Worm (Caenorhabditis elegans): ENCODE measurements around the gene K02E2.1.
A peak's percentile ranks its signal among the peaks of the same experiment; 100 is the strongest.
"Not testable (repeated sequence)": the region's sequence is repeated elsewhere in the genome, so short reads cannot be mapped to it uniquely, and the experiment has no call there.

Gene K02E2.1

DNA sequence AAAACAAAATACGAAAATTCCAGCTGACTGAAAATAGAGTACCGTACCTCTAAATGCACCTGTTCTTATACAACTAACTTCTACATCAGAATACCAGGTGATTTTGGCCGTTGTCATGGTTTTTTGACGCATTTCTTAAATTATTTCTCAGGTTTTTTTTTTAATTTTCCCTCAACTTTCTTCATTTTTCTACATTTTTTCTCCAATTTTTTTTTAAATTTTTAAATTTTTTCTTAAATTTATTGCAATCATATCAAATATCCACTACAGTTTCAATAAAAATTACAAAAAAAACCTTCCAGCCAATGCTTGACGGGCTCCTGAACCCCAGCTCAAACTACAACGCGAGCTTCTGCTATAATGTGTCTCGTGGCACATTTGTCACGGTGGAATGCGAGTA lies at the start of gene K02E2.1:
Gene K02E2.1, plus strand, starts transcription at position 301 of the 400 bp plus-strand sequence.
- no peak for TF ChIP-seq hlh-30 (tag; optimal IDR thresholded peaks at IDR 0.05; ENCODE audit: insufficient read depth)
- no peak for TF ChIP-seq F49E8.2 (tag; optimal IDR thresholded peaks at IDR 0.05; ENCODE audit: borderline replicate concordance)
- TF ChIP-seq mxl-3 (GFP tag; optimal IDR thresholded peaks at IDR 0.05) = no peak
- no peak for TF ChIP-seq egl-27 (tag; optimal IDR thresholded peaks at IDR 0.05)
- TF ChIP-seq pqm-1 (tag; optimal IDR thresholded peaks at IDR 0.05) = no peak
- TF ChIP-seq nhr-25 (tag; optimal IDR thresholded peaks at IDR 0.05; ENCODE audit: borderline replicate concordance, insufficient read depth) = no peak
- TF ChIP-seq nhr-102 (tag; optimal IDR thresholded peaks at IDR 0.05) = no peak
- no peak for TF ChIP-seq jun-1 (tag; optimal IDR thresholded peaks at IDR 0.05)
- no peak for TF ChIP-seq zag-1 (tag; optimal IDR thresholded peaks at IDR 0.05)
- no peak for TF ChIP-seq aha-1 (tag)
- no peak for TF ChIP-seq zfp-3 (GFP tag; conservative IDR thresholded peaks at IDR 0.05)
- no peak for TF ChIP-seq egl-43 (GFP tag; IDR thresholded peaks at IDR 0.05)
- TF ChIP-seq dmd-8 (GFP tag; IDR thresholded peaks at IDR 0.05) = no peak
- no peak for TF ChIP-seq lim-7 (GFP tag; IDR thresholded peaks at IDR 0.05)
- TF ChIP-seq zip-2 (tag; optimal IDR thresholded peaks at IDR 0.05) = no peak
- no peak for TF ChIP-seq Y75B8A.6 (GFP tag; IDR thresholded peaks at IDR 0.05)

DNA sequence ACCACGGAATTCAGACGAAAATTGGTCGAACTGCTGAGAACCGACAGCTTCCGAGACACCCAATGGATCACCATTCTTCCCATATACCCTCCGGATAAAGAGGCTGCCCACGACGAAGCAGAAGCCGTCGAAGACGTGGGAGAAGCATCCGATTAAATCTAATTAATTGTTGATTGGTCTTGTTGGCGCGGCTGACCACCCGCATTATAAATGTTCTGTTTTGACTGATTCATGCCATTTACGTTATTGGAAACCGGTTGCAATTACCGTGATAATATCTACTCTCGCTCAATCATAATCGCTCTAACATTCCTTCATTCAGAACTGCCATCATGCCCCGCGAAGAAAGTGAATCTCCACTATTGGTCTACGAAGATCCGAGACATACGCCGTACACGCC lies 48.0 kb upstream of the K02E2.1 start, which contains the start of gene ZC15.3:
Gene ZC15.3, plus strand, starts transcription at position 301 of the 400 bp plus-strand sequence.
- not testable (repeated sequence) for TF ChIP-seq dve-1 (tag; optimal IDR thresholded peaks at IDR 0.05; ENCODE audit: insufficient read depth); nhr-237 (tag; optimal IDR thresholded peaks at IDR 0.05); ceh-20 (GFP tag; IDR thresholded peaks at IDR 0.05)

- no peak for TF ChIP-seq ceh-62 (tag; optimal IDR thresholded peaks at IDR 0.05)
- no peak for TF ChIP-seq F49E8.2 (tag; optimal IDR thresholded peaks at IDR 0.05; ENCODE audit: borderline replicate concordance)
- TF ChIP-seq unc-62 (GFP tag; optimal IDR thresholded peaks at IDR 0.05 in 1 of 2) = no peak
- TF ChIP-seq unc-62 (tag; optimal IDR thresholded peaks at IDR 0.05) = no peak
- TF ChIP-seq F26F4.8 (GFP tag; conservative IDR thresholded peaks at IDR 0.05) = no peak
- no peak for TF ChIP-seq T20F7.1 (GFP tag; optimal IDR thresholded peaks at IDR 0.05)
- no peak for TF ChIP-seq tra-1 (GFP tag; IDR thresholded peaks at IDR 0.05)
- no peak for TF ChIP-seq snpc-1.2 (GFP tag; IDR thresholded peaks at IDR 0.05)
- no peak for TF ChIP-seq set-16 (GFP tag; IDR thresholded peaks at IDR 0.05)
- TF ChIP-seq R02D3.7 (tag; optimal IDR thresholded peaks at IDR 0.05) = no peak
- no peak for TF ChIP-seq ZK337.2 (GFP tag; IDR thresholded peaks at IDR 0.05)
- no peak for TF ChIP-seq dmd-9 (GFP tag; IDR thresholded peaks at IDR 0.05)
- no peak for TF ChIP-seq nhr-102 (tag; optimal IDR thresholded peaks at IDR 0.05)
- no peak for TF ChIP-seq ZK546.5 (tag; optimal IDR thresholded peaks at IDR 0.05)
- TF ChIP-seq ces-1 (GFP tag; optimal IDR thresholded peaks at IDR 0.05) = no peak
- TF ChIP-seq nhr-28 (tag; optimal IDR thresholded peaks at IDR 0.05) = no peak
Observed at ce11 chrV:20305803-20306202, 45.5 kb upstream of the K02E2.1 start, which contains the start of gene ZC15.1. TSS of gene ZC15.1 (plus strand) at chrV:20306103.

- TF ChIP-seq lin-13 (GFP tag; optimal IDR thresholded peaks at IDR 0.05) = no peak
- no peak for TF ChIP-seq hlh-30 (tag; optimal IDR thresholded peaks at IDR 0.05; ENCODE audit: insufficient read depth)
- peak in 1 of 2 experiments; percentile 67 for TF ChIP-seq unc-62 (GFP tag; optimal IDR thresholded peaks at IDR 0.05 in 1 of 2)
- TF ChIP-seq unc-62 (tag; optimal IDR thresholded peaks at IDR 0.05) = no peak
- TF ChIP-seq F44E2.7 (GFP tag; IDR thresholded peaks at IDR 0.05) = 0 out of 2 replicates have a peak, but pooled peaks have one; percentile 53
- TF ChIP-seq zip-11 (GFP tag; IDR thresholded peaks at IDR 0.05) = no peak
Observed at ce11 chrV:20310575-20310974, 40.7 kb upstream of the K02E2.1 start, which contains the start of gene ZC15.10. TSS of gene ZC15.10 (plus strand) at chrV:20310736.
